Fruit fly (Drosophila melanogaster) whole organism, embryonic: ENCODE results near the gene CG4462.

Source experiments
- B-H2 ChIP-seq: fragments of 200-800 bp; sonication (Bioruptor generic); optimal IDR thresholded peaks from 2 replicates; lab custom pipeline; 2018; ENCODE audit warnings: missing biosample characterization, mild to moderate bottlenecking, missing genetic modification characterization
- CG10147 ChIP-seq: fragments of 200-800 bp; sonication (Bioruptor generic); optimal IDR thresholded peaks from 2 replicates; lab custom pipeline; 2019; ENCODE audit warnings: missing biosample characterization, mild to moderate bottlenecking, missing genetic modification characterization, moderate library complexity
- CG10267 ChIP-seq: fragments of 200-800 bp; sonication (Bioruptor generic); optimal IDR thresholded peaks from 2 replicates; lab custom pipeline; 2018; ENCODE audit warnings: missing biosample characterization, mild to moderate bottlenecking, missing genetic modification characterization, moderate library complexity
- CG10462 ChIP-seq: fragments of 200-800 bp; sonication (Bioruptor generic); optimal IDR thresholded peaks from 2 replicates; lab custom pipeline; 2016; ENCODE audit warnings: missing biosample characterization, missing genetic modification characterization
- CG12391 ChIP-seq: fragments of 200-800 bp; sonication (Bioruptor generic); optimal IDR thresholded peaks from 3 replicates; lab custom pipeline; 2018; ENCODE audit warnings: missing biosample characterization, mild to moderate bottlenecking, missing genetic modification characterization, moderate library complexity
- CG15514 ChIP-seq: fragments of 200-800 bp; sonication (Bioruptor generic); optimal IDR thresholded peaks from 3 replicates; lab custom pipeline; 2017; ENCODE audit warnings: missing biosample characterization, missing genetic modification characterization, mild to moderate bottlenecking, moderate library complexity, missing genetic modification reagents
- CG16863 ChIP-seq: fragments of 200-800 bp; sonication (Bioruptor generic); optimal IDR thresholded peaks from 3 replicates; lab custom pipeline; 2016; ENCODE audit warnings: missing biosample characterization, missing genetic modification characterization
- CG17186 ChIP-seq: fragments of 200-800 bp; sonication (Bioruptor generic); optimal IDR thresholded peaks from 3 replicates; lab custom pipeline; 2017; ENCODE audit warnings: missing biosample characterization, missing genetic modification reagents, missing genetic modification characterization
- CG17802 ChIP-seq: fragments of 200-800 bp; sonication (Bioruptor generic); optimal IDR thresholded peaks from 2 replicates; lab custom pipeline; 2018; ENCODE audit warnings: missing biosample characterization, mild to moderate bottlenecking, missing genetic modification characterization, moderate library complexity
- CG17829 ChIP-seq: fragments of 200-800 bp; optimal IDR thresholded peaks from 2 replicates; lab custom pipeline; 2019; ENCODE audit warnings: missing biosample characterization, mild to moderate bottlenecking, missing genetic modification characterization, moderate library complexity
- CG18476 ChIP-seq: fragments of 200-800 bp; sonication (Bioruptor generic); optimal IDR thresholded peaks from 2 replicates; lab custom pipeline; 2016; ENCODE audit warnings: missing biosample characterization, mild to moderate bottlenecking, missing genetic modification characterization
- CG2120 ChIP-seq: fragments of 200-800 bp; sonication (Bioruptor generic); optimal IDR thresholded peaks from 3 replicates; lab custom pipeline; 2016; ENCODE audit warnings: missing biosample characterization, missing genetic modification characterization
- CG2712 ChIP-seq: fragments of 200-800 bp; optimal IDR thresholded peaks from 3 replicates; lab custom pipeline; 2019; ENCODE audit warnings: missing biosample characterization, mild to moderate bottlenecking, missing genetic modification characterization, moderate library complexity
- CG3281 ChIP-seq: fragments of 200-800 bp; sonication (Bioruptor generic); optimal IDR thresholded peaks from 3 replicates; lab custom pipeline; 2017; ENCODE audit warnings: missing biosample characterization, mild to moderate bottlenecking, missing genetic modification characterization
- CG6254 ChIP-seq: fragments of 200-800 bp; sonication (Bioruptor generic); optimal IDR thresholded peaks from 3 replicates; lab custom pipeline; 2017; ENCODE audit warnings: mild to moderate bottlenecking, missing biosample characterization, missing genetic modification reagents, missing genetic modification characterization
- CG7928 ChIP-seq: fragments of 200-800 bp; sonication (Bioruptor generic); optimal IDR thresholded peaks from 2 replicates; lab custom pipeline; 2017; ENCODE audit warnings: missing biosample characterization, mild to moderate bottlenecking, missing genetic modification characterization
- CG8388 ChIP-seq: fragments of 200-800 bp; sonication (Bioruptor generic); optimal IDR thresholded peaks from 2 replicates; lab custom pipeline; 2019; ENCODE audit warnings: missing biosample characterization, mild to moderate bottlenecking, missing genetic modification characterization, moderate library complexity
- CG8924 ChIP-seq: fragments of 200-800 bp; optimal IDR thresholded peaks from 3 replicates; lab custom pipeline; 2019; ENCODE audit warnings: missing biosample characterization, mild to moderate bottlenecking, missing genetic modification characterization, moderate library complexity
- CoRest ChIP-seq: fragments of 200-800 bp; sonication (Bioruptor generic); optimal IDR thresholded peaks from 3 replicates; lab custom pipeline; 2018; ENCODE audit warnings: missing biosample characterization, mild to moderate bottlenecking, missing genetic modification characterization, moderate library complexity
- Dp ChIP-seq: fragments of 200-800 bp; sonication (Bioruptor generic); optimal IDR thresholded peaks from 2 replicates; lab custom pipeline; 2018; ENCODE audit warnings: missing biosample characterization, mild to moderate bottlenecking, missing genetic modification characterization, moderate library complexity
- ERR ChIP-seq: fragments of 200-800 bp; sonication (Bioruptor generic); optimal IDR thresholded peaks from 2 replicates; lab custom pipeline; 2016; ENCODE audit warnings: missing biosample characterization, missing genetic modification characterization
- Fer2 ChIP-seq: fragments of 200-800 bp; sonication (Bioruptor generic); optimal IDR thresholded peaks from 2 replicates; lab custom pipeline; 2018; ENCODE audit warnings: missing biosample characterization, mild to moderate bottlenecking, missing genetic modification characterization, moderate library complexity
- Gsc ChIP-seq: fragments of 200-800 bp; sonication (Bioruptor generic); IDR thresholded peaks from 2 replicates; pipeline ENCODE4 v1.3.6; 2022; ENCODE audit warnings: missing biosample characterization, missing genetic modification characterization
- Hmx ChIP-seq: fragments of 200-800 bp; sonication (Bioruptor generic); optimal IDR thresholded peaks from 2 replicates; lab custom pipeline; 2016; ENCODE audit warnings: missing biosample characterization, missing genetic modification characterization
- Hr3 ChIP-seq: fragments of 200-800 bp; sonication (Bioruptor generic); optimal IDR thresholded peaks from 3 replicates; lab custom pipeline; 2016; ENCODE audit warnings: missing biosample characterization, missing genetic modification characterization
- NfI ChIP-seq: fragments of 200-800 bp; sonication (Bioruptor generic); optimal IDR thresholded peaks from 3 replicates; lab custom pipeline; 2018; ENCODE audit warnings: missing biosample characterization, mild to moderate bottlenecking, missing genetic modification characterization, moderate library complexity
- Stat92E ChIP-seq, 3 experiments: fragments of >200 bp in 2 of 3; fragments of 200-800 bp in 1 of 3; sonication (Bioruptor generic) in 1 of 3; optimal IDR thresholded peaks; 2 replicates each; lab custom pipeline; 2017 to 2019; ENCODE audit warnings: missing biosample characterization in 3 of 3, missing genetic modification characterization in 3 of 3, mild to moderate bottlenecking in 1 of 3, moderate library complexity in 1 of 3
- bsh ChIP-seq, 2 experiments: fragments of 200-800 bp; sonication (Bioruptor generic); optimal IDR thresholded peaks; 2 replicates each; lab custom pipeline; 2017 to 2018; ENCODE audit warnings: mild to moderate bottlenecking in 2 of 2, missing biosample characterization in 2 of 2, missing genetic modification characterization in 2 of 2, moderate library complexity in 1 of 2
- croc ChIP-seq: fragments of 200-800 bp; sonication (Bioruptor generic); conservative IDR thresholded peaks from 3 replicates; pipeline ENCODE4 v1.3.6; 2022; ENCODE audit warnings: missing biosample characterization, missing genetic modification characterization
- exex ChIP-seq: fragments of 200-800 bp; sonication (Bioruptor generic); optimal IDR thresholded peaks from 4 replicates; lab custom pipeline; 2018; ENCODE audit warnings: missing biosample characterization, mild to moderate bottlenecking, missing genetic modification characterization, moderate library complexity
- gfzf ChIP-seq: fragments of 200-800 bp; sonication (Bioruptor generic); optimal IDR thresholded peaks from 2 replicates; lab custom pipeline; 2016; ENCODE audit warnings: missing biosample characterization, mild to moderate bottlenecking, missing genetic modification characterization, moderate library complexity
- gsb-n ChIP-seq: fragments of 200-800 bp; sonication (Bioruptor generic); optimal IDR thresholded peaks from 3 replicates; lab custom pipeline; 2018; ENCODE audit warnings: missing biosample characterization, mild to moderate bottlenecking, missing genetic modification characterization
- gt ChIP-seq: fragments of 200-800 bp; sonication (Bioruptor generic); IDR thresholded peaks from 2 replicates; pipeline ENCODE4 v1.3.6; 2022; ENCODE audit warnings: missing biosample characterization, missing genetic modification characterization
- knrl ChIP-seq: fragments of 200-800 bp; sonication (Bioruptor generic); IDR thresholded peaks from 3 replicates; pipeline ENCODE4 v1.3.6; 2022; ENCODE audit warnings: missing biosample characterization, missing genetic modification characterization; ENCODE audit not compliant: partially characterized antibody
- mld ChIP-seq: fragments of 200-800 bp; sonication (Bioruptor generic); IDR thresholded peaks from 3 replicates; pipeline ENCODE4 v1.3.6; 2022; ENCODE audit warnings: missing biosample characterization, missing genetic modification characterization; ENCODE audit not compliant: partially characterized antibody
- nmo ChIP-seq: fragments of 200-800 bp; sonication (Bioruptor generic); optimal IDR thresholded peaks from 2 replicates; lab custom pipeline; 2018; ENCODE audit warnings: missing biosample characterization, mild to moderate bottlenecking, missing genetic modification characterization, moderate library complexity
- oc ChIP-seq: fragments of 200-800 bp; sonication (Bioruptor generic); optimal IDR thresholded peaks from 2 replicates; lab custom pipeline; 2018; ENCODE audit warnings: missing biosample characterization, mild to moderate bottlenecking, missing genetic modification characterization, moderate library complexity
- odd ChIP-seq: fragments of 200-800 bp; sonication (Bioruptor generic); optimal IDR thresholded peaks from 2 replicates; lab custom pipeline; 2017; ENCODE audit warnings: missing biosample characterization, mild to moderate bottlenecking, missing genetic modification characterization
- sqz ChIP-seq: fragments of 200-800 bp; sonication (Bioruptor generic); optimal IDR thresholded peaks from 3 replicates; lab custom pipeline; 2018; ENCODE audit warnings: missing biosample characterization, mild to moderate bottlenecking, missing genetic modification characterization
- tll ChIP-seq, 2 experiments: fragments of 200-800 bp in 1 of 2; fragments of >200 bp in 1 of 2; sonication (Bioruptor generic) in 1 of 2; optimal IDR thresholded peaks; 2 replicates each; lab custom pipeline; 2017 to 2019; ENCODE audit warnings: missing biosample characterization in 2 of 2, missing genetic modification characterization in 2 of 2, mild to moderate bottlenecking in 1 of 2, moderate library complexity in 1 of 2
- trem ChIP-seq: fragments of 200-800 bp; optimal IDR thresholded peaks from 3 replicates; lab custom pipeline; 2019; ENCODE audit warnings: missing biosample characterization, mild to moderate bottlenecking, missing genetic modification characterization, moderate library complexity
- vfl ChIP-seq: fragments of 200-800 bp; sonication (Bioruptor generic); optimal IDR thresholded peaks from 2 replicates; lab custom pipeline; 2016; ENCODE audit warnings: missing biosample characterization, missing genetic modification characterization
- zen ChIP-seq: fragments of 200-800 bp; sonication (Bioruptor generic); optimal IDR thresholded peaks from 3 replicates; lab custom pipeline; 2018; ENCODE audit warnings: missing biosample characterization, mild to moderate bottlenecking, missing genetic modification characterization, moderate library complexity

The CG4462 gene

dm6 chr3R:19877427-19878076 is 47.6 kb downstream of the CG4462 start, which contains the start of the genes CG17186 and Arc42 (continued):
- TF ChIP-seq CoRest (peak; percentile 45), CG10267 (peak; percentile 30), Stat92E (GFP tag; optimal IDR thresholded peaks at IDR 0.05; lab: Kevin White, UChicago) (peak in 1 of 3 experiments; percentile 24), CG16863 (GFP tag; lab: Kevin White, UChicago) (no peak), CG12391 (tag; lab: Kevin White, UChicago) (peak; percentile 47), Dp (GFP tag; lab: Kevin White, UChicago) (peak; percentile 76), oc (tag; lab: Kevin White, UChicago) (no peak), CG2120 (GFP tag; lab: Kevin White, UChicago) (peak; percentile 46), nmo (peak; percentile 68), CG17802 (tag; lab: Kevin White, UChicago) (no peak), knrl (peak; percentile 13; the same call in 1 of the 3 replicates), NfI (peak; percentile 33), CG8924 (tag; lab: Kevin White, UChicago) (peak; percentile 55), Hr3 (no peak), Hmx (GFP tag; lab: Kevin White, UChicago) (no peak), B-H2 (GFP tag; lab: Kevin White, UChicago) (peak; percentile 16), ERR (GFP tag; lab: Kevin White, UChicago) (no peak), vfl (GFP tag; lab: Kevin White, UChicago) (peak; percentile 9), CG3281 (GFP tag; lab: Kevin White, UChicago) (no peak), exex (tag; lab: Kevin White, UChicago) (peak; percentile 3), sqz (GFP tag; lab: Kevin White, UChicago) (peak; percentile 73), CG10147 (GFP tag; lab: Kevin White, UChicago) (peak; percentile 10), CG10462 (peak; percentile 1), CG17186 (GFP tag; lab: Kevin White, UChicago) (peak; percentile 61), bsh (GFP tag; optimal IDR thresholded peaks at IDR 0.05; lab: Kevin White, UChicago) (peak; percentile 3 to 67), mld (GFP tag; lab: Robert Waterston, UW) (no peak), Fer2 (no peak), gt (GFP tag; lab: Robert Waterston, UW) (no peak), Gsc (GFP tag; lab: Robert Waterston, UW) (no peak), CG6254 (GFP tag; lab: Kevin White, UChicago) (peak; percentile 99), zen (peak; percentile 23), croc (GFP tag; lab: Robert Waterston, UW) (no peak), trem (tag; lab: Kevin White, UChicago) (peak; percentile 71), odd (GFP tag; lab: Kevin White, UChicago) (no peak), CG7928 (GFP tag; lab: Kevin White, UChicago) (peak; percentile 10), gfzf (peak; percentile 88), CG8388 (peak; percentile 19), CG17829 (tag; lab: Kevin White, UChicago) (peak; percentile 9), tll (GFP tag; optimal IDR thresholded peaks at IDR 0.05; lab: Kevin White, UChicago) (no peak), gsb-n (tag; lab: Kevin White, UChicago) (peak; percentile 29), CG18476 (GFP tag; lab: Kevin White, UChicago) (peak; percentile 1), CG15514 (GFP tag; lab: Kevin White, UChicago) (peak; percentile 88), CG2712 (tag; lab: Kevin White, UChicago) (peak; percentile 49)
